Worm (Caenorhabditis elegans) whole organism, young adult: ENCODE measurements around the gene srx-5.

Experiments
- B0261.1 ChIP-seq: sonication (generic microtip); optimal IDR thresholded peaks from 2 replicates; lab custom pipeline; 2016; ENCODE audit warnings: mild to moderate bottlenecking, missing genetic modification characterization, moderate library complexity, missing compliant biosample characterization
- C06A6.2 ChIP-seq: fragments of 200-800 bp; sonication (Bioruptor generic); conservative IDR thresholded peaks from 2 replicates; pipeline ENCODE4 v1.3.6; 2022; ENCODE audit warnings: missing genetic modification characterization, missing compliant biosample characterization
- F23B12.7 ChIP-seq: sonication (generic microtip); optimal IDR thresholded peaks from 2 replicates; lab custom pipeline; 2017; ENCODE audit warnings: missing genetic modification characterization, mild to moderate bottlenecking, missing compliant biosample characterization, antibody characterized with exemption, moderate library complexity; ENCODE audit not compliant: insufficient read depth
- F33H1.4 ChIP-seq: fragments of 200-800 bp; sonication (Bioruptor generic); IDR thresholded peaks from 2 replicates; pipeline ENCODE4 v1.3.6; 2022; ENCODE audit warnings: missing genetic modification reagents, missing genetic modification characterization, missing compliant biosample characterization
- F49E8.2 ChIP-seq: sonication (generic microtip); optimal IDR thresholded peaks from 3 replicates; lab custom pipeline; 2017; ENCODE audit warnings: missing genetic modification characterization, mild to moderate bottlenecking, missing compliant biosample characterization, antibody characterized with exemption, moderate library complexity; ENCODE audit not compliant: insufficient read depth
- F52B5.7 ChIP-seq: sonication (generic microtip); optimal IDR thresholded peaks from 2 replicates; lab custom pipeline; 2016; ENCODE audit warnings: mild to moderate bottlenecking, missing genetic modification characterization, missing compliant biosample characterization
- K11D2.4 ChIP-seq: fragments of 200-800 bp; sonication (Bioruptor generic); IDR thresholded peaks from 2 replicates; pipeline ENCODE4 v1.3.6; 2022; ENCODE audit warnings: missing genetic modification reagents, missing genetic modification characterization, missing compliant biosample characterization
- T07F8.4 ChIP-seq: sonication (generic microtip); optimal IDR thresholded peaks from 2 replicates; lab custom pipeline; 2016; ENCODE audit warnings: mild to moderate bottlenecking, missing genetic modification characterization, moderate library complexity, missing compliant biosample characterization
- T26A5.8 ChIP-seq: sonication (generic microtip); optimal IDR thresholded peaks from 2 replicates; lab custom pipeline; 2016; ENCODE audit warnings: missing genetic modification characterization, missing compliant biosample characterization
- Y53F4B.3 ChIP-seq: fragments of 200-800 bp; sonication (Bioruptor generic); IDR thresholded peaks from 2 replicates; pipeline ENCODE4 v1.3.6; 2022; ENCODE audit warnings: missing genetic modification reagents, missing genetic modification characterization, missing compliant biosample characterization
- Y79H2A.3 ChIP-seq: fragments of 200-800 bp; sonication (Bioruptor generic); conservative IDR thresholded peaks from 2 replicates; pipeline ENCODE4 v1.3.6; 2022; ENCODE audit warnings: missing genetic modification reagents, missing genetic modification characterization, missing compliant biosample characterization
- Y95B8A.8 ChIP-seq: fragments of 200-800 bp; sonication (Bioruptor generic); IDR thresholded peaks from 2 replicates; pipeline ENCODE4 v1.3.6; 2022; ENCODE audit warnings: missing genetic modification reagents, missing genetic modification characterization, missing compliant biosample characterization
- akir-1 ChIP-seq: fragments of 200-800 bp; sonication (Bioruptor generic); optimal IDR thresholded peaks from 2 replicates; lab custom pipeline; 2018; ENCODE audit warnings: mild to moderate bottlenecking, missing genetic modification characterization, moderate library complexity, missing compliant biosample characterization
- ama-1 ChIP-seq, 3 experiments: fragments of 150-350 bp in 1 of 3; sonication (generic microtip) in 2 of 3; optimal IDR thresholded peaks; 2 replicates each; lab custom pipeline; 2014 to 2018; ENCODE audit warnings: missing biosample characterization in 2 of 3, missing genetic modification characterization in 2 of 3, missing genetic modification reagents in 2 of 3
- aptf-2 ChIP-seq: fragments of 200-800 bp; sonication (Bioruptor generic); conservative IDR thresholded peaks from 2 replicates; pipeline ENCODE4 v1.3.6; 2022; ENCODE audit warnings: missing genetic modification reagents, missing genetic modification characterization, missing compliant biosample characterization
- atf-7 ChIP-seq: sonication (generic microtip); optimal IDR thresholded peaks from 2 replicates; lab custom pipeline; 2017; ENCODE audit warnings: mild to moderate bottlenecking, missing genetic modification characterization, missing compliant biosample characterization
- ceh-27 ChIP-seq: fragments of 200-800 bp; sonication (Bioruptor generic); optimal IDR thresholded peaks from 2 replicates; lab custom pipeline; 2018; ENCODE audit warnings: mild to moderate bottlenecking, missing genetic modification characterization, moderate library complexity, missing compliant biosample characterization
- ceh-58 ChIP-seq: fragments of 200-800 bp; sonication (Bioruptor generic); IDR thresholded peaks from 2 replicates; pipeline ENCODE4 v1.3.6; 2022; ENCODE audit warnings: missing genetic modification characterization, missing compliant biosample characterization
- ceh-79 ChIP-seq: sonication (generic microtip); optimal IDR thresholded peaks from 2 replicates; lab custom pipeline; 2017; ENCODE audit warnings: mild to moderate bottlenecking, missing genetic modification characterization, missing compliant biosample characterization
- die-1 ChIP-seq: sonication (generic microtip); optimal IDR thresholded peaks from 2 replicates; lab custom pipeline; 2016; ENCODE audit warnings: missing genotype, mild to moderate bottlenecking, missing genetic modification characterization, missing compliant biosample characterization
- dpl-1 ChIP-seq: fragments of 150-350 bp; optimal IDR thresholded peaks from 2 replicates; lab custom pipeline; 2014; ENCODE audit warnings: missing biosample characterization, missing genetic modification reagents, missing genetic modification characterization
- egl-44 ChIP-seq: fragments of 200-800 bp; sonication (Bioruptor generic); IDR thresholded peaks from 2 replicates; pipeline ENCODE4 v1.3.6; 2022; ENCODE audit warnings: missing genetic modification reagents, missing genetic modification characterization, missing compliant biosample characterization
- ets-4 ChIP-seq: fragments of 200-800 bp; sonication (Bioruptor generic); optimal IDR thresholded peaks from 2 replicates; lab custom pipeline; 2018; ENCODE audit warnings: mild to moderate bottlenecking, missing genetic modification characterization, missing compliant biosample characterization
- gei-17 ChIP-seq: fragments of 200-800 bp; sonication (Bioruptor generic); optimal IDR thresholded peaks from 2 replicates; lab custom pipeline; 2018; ENCODE audit warnings: mild to moderate bottlenecking, missing genetic modification characterization, missing compliant biosample characterization
- him-1 ChIP-seq: sonication (generic microtip); optimal IDR thresholded peaks from 2 replicates; lab custom pipeline; 2016; ENCODE audit warnings: missing genotype, missing genetic modification reagents, missing genetic modification characterization, missing compliant biosample characterization
- hlh-12 ChIP-seq: sonication (generic microtip); optimal IDR thresholded peaks from 2 replicates; lab custom pipeline; 2016; ENCODE audit warnings: missing genetic modification characterization, missing compliant biosample characterization
- hlh-26 ChIP-seq: fragments of 200-800 bp; sonication (Bioruptor generic); conservative IDR thresholded peaks from 2 replicates; pipeline ENCODE4 v1.3.6; 2022; ENCODE audit warnings: missing genetic modification reagents, missing genetic modification characterization, missing compliant biosample characterization
- let-526 ChIP-seq: fragments of 200-800 bp; sonication (Bioruptor generic); IDR thresholded peaks from 2 replicates; pipeline ENCODE4 v1.3.6; 2022; ENCODE audit warnings: missing genetic modification reagents, missing genetic modification characterization, missing compliant biosample characterization
- lsy-27 ChIP-seq: sonication (generic microtip); optimal IDR thresholded peaks from 2 replicates; lab custom pipeline; 2017; ENCODE audit warnings: missing genetic modification characterization, mild to moderate bottlenecking, missing compliant biosample characterization, antibody characterized with exemption, missing genotype, borderline replicate concordance; ENCODE audit not compliant: insufficient read depth
- madf-3 ChIP-seq: fragments of 200-800 bp; sonication (Bioruptor generic); IDR thresholded peaks from 2 replicates; pipeline ENCODE4 v1.3.6; 2022; ENCODE audit warnings: missing genetic modification reagents, missing genetic modification characterization, missing compliant biosample characterization
- mcd-1 ChIP-seq: fragments of 200-800 bp; sonication (Bioruptor generic); IDR thresholded peaks from 2 replicates; pipeline ENCODE4 v1.3.6; 2022; ENCODE audit warnings: missing genetic modification reagents, missing genetic modification characterization, missing compliant biosample characterization
- mel-28 ChIP-seq: sonication (generic microtip); optimal IDR thresholded peaks from 2 replicates; lab custom pipeline; 2016; ENCODE audit warnings: borderline replicate concordance, mild to moderate bottlenecking, missing genetic modification characterization, missing compliant biosample characterization
- nfya-1 ChIP-seq: sonication (generic microtip); optimal IDR thresholded peaks from 2 replicates; lab custom pipeline; 2017; ENCODE audit warnings: antibody characterized with exemption, missing compliant biosample characterization, missing genetic modification characterization, borderline replicate concordance; ENCODE audit not compliant: insufficient read depth
- nhr-27 ChIP-seq: fragments of 200-800 bp; sonication (Bioruptor generic); optimal IDR thresholded peaks from 2 replicates; lab custom pipeline; 2018; ENCODE audit warnings: mild to moderate bottlenecking, missing genetic modification characterization, moderate library complexity, missing compliant biosample characterization
- pbrm-1 ChIP-seq: fragments of 200-800 bp; sonication (Bioruptor generic); IDR thresholded peaks from 2 replicates; pipeline ENCODE4 v1.3.6; 2022; ENCODE audit warnings: missing genetic modification reagents, missing genetic modification characterization, missing compliant biosample characterization
- repo-1 ChIP-seq: sonication (generic microtip); optimal IDR thresholded peaks from 2 replicates; lab custom pipeline; 2017; ENCODE audit warnings: mild to moderate bottlenecking, missing genetic modification characterization, missing compliant biosample characterization
- sea-2 ChIP-seq: fragments of 200-800 bp; sonication (Bioruptor generic); IDR thresholded peaks from 2 replicates; pipeline ENCODE4 v1.3.6; 2022; ENCODE audit warnings: missing genetic modification characterization, missing compliant biosample characterization
- snpc-4 ChIP-seq, 5 experiments: fragments of 150-350 bp in 1 of 5; sonication (generic microtip) in 4 of 5; optimal IDR thresholded peaks; 2 replicates each; lab custom pipeline; 2014 to 2018; ENCODE audit warnings: missing genetic modification characterization in 5 of 5, missing biosample characterization in 3 of 5, antibody characterized with exemption in 2 of 5, mild to moderate bottlenecking in 2 of 5, missing compliant biosample characterization in 2 of 5, missing genotype in 2 of 5, moderate library complexity in 2 of 5, missing genetic modification reagents in 1 of 5
- somi-1 ChIP-seq: fragments of 200-800 bp; sonication (Bioruptor generic); optimal IDR thresholded peaks from 2 replicates; lab custom pipeline; 2018; ENCODE audit warnings: mild to moderate bottlenecking, missing genetic modification characterization, missing compliant biosample characterization
- tbp1 ChIP-seq: fragments of 200-800 bp; sonication (Bioruptor generic); optimal IDR thresholded peaks from 2 replicates; lab custom pipeline; 2018; ENCODE audit warnings: mild to moderate bottlenecking, missing genetic modification characterization, missing compliant biosample characterization
- tbx-9 ChIP-seq: sonication (generic microtip); optimal IDR thresholded peaks from 2 replicates; lab custom pipeline; 2016; ENCODE audit warnings: borderline replicate concordance, missing genetic modification characterization, inconsistent platforms, missing compliant biosample characterization
- xnd-1 ChIP-seq: sonication (generic microtip); optimal IDR thresholded peaks from 2 replicates; lab custom pipeline; 2016; ENCODE audit warnings: missing genotype, missing genetic modification reagents, missing genetic modification characterization, missing compliant biosample characterization
- ztf-22 ChIP-seq: fragments of 200-800 bp; sonication (Bioruptor generic); optimal IDR thresholded peaks from 2 replicates; lab custom pipeline; 2018; ENCODE audit warnings: mild to moderate bottlenecking, missing genetic modification characterization, moderate library complexity, missing compliant biosample characterization
- ztf-26 ChIP-seq: sonication (generic microtip); optimal IDR thresholded peaks from 2 replicates; lab custom pipeline; 2017; ENCODE audit warnings: missing genetic modification characterization, missing compliant biosample characterization
- ztf-28 ChIP-seq: fragments of 200-800 bp; sonication (Bioruptor generic); IDR thresholded peaks from 2 replicates; pipeline ENCODE4 v1.3.6; 2022; ENCODE audit warnings: missing genetic modification reagents, missing genetic modification characterization, missing compliant biosample characterization

Gene srx-5

DNA sequence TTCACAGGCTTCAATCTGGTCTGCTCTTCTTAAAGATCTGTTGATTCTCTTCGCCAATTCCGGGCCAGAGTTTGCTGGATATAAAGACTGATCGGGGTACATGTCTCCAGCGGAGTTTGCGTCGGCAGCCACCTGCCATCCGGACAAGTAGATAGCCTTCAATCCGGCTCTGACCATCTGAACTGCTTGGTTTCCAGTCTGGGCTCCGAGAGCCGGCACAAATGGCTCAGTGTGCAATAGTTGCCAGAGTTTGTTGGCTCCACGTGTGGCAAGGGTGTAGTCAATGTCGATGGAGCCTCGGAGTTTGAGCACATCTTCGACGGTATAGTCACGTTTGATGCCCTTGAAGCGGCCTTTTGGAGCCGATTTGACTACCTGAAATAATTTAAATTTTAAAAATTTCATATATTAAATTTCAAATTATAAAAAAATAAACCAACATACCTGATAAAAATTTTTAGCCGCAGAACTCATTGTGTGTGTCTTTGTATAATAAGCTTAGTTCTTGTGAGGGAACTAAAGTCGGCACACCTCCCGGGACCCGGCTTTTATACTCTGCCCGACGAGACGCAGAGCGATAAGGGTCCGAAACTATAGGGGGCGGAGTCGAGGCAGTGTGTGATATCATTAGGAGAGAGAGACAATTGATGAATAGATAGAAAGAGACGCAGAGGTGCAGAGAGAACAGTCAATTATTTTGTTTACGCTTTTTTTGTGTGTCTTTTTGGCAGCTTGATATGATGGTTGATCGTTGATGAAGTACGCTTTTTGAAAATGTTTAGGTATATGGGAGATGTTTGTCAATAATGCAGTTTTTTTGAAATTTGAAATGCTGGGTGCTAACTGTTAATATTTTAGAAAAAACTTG lies 27.8 kb downstream of the srx-5 start, which contains the start of the genes icl-1 and srh-2:
TSS of gene icl-1 (minus strand) at position 521 of the 868 bp plus-strand sequence.
TSS of gene srh-2 (plus strand) at position 818 of the 868 bp plus-strand sequence.
- TF ChIP-seq pbrm-1 (GFP tag; lab: Robert Waterston, UW) (0 out of 2 replicates have a peak, but pooled peaks have one; percentile 26), snpc-4 (GFP tag; optimal IDR thresholded peaks at IDR 0.05; lab: Kevin White, UChicago) (no peak), snpc-4 (tag; optimal IDR thresholded peaks at IDR 0.05; lab: Kevin White, UChicago) (no peak), ceh-27 (GFP tag; lab: Kevin White, UChicago) (no peak), aptf-2 (GFP tag; lab: Robert Waterston, UW) (no peak), lsy-27 (tag; lab: Kevin White, UChicago) (no peak), tbp1 (peak; percentile 10), mel-28 (tag; lab: Kevin White, UChicago) (no peak), B0261.1 (tag; lab: Kevin White, UChicago) (no peak), ztf-26 (tag; lab: Kevin White, UChicago) (peak; percentile 72), repo-1 (peak; percentile 97), ama-1 (optimal IDR thresholded peaks at IDR 0.05; lab: Kevin White, UChicago) (peak; percentile 97), ama-1 (GFP tag; optimal IDR thresholded peaks at IDR 0.05; lab: Kevin White, UChicago) (no peak), ceh-58 (no peak), F49E8.2 (tag; lab: Kevin White, UChicago) (no peak), atf-7 (tag; lab: Kevin White, UChicago) (peak; percentile 47), F23B12.7 (tag; lab: Kevin White, UChicago) (no peak), die-1 (tag; lab: Kevin White, UChicago) (no peak), xnd-1 (tag; lab: Kevin White, UChicago) (no peak), ets-4 (GFP tag; lab: Kevin White, UChicago) (no peak), nfya-1 (no peak), dpl-1 (GFP tag; lab: Kevin White, UChicago) (no peak), sea-2 (no peak), Y79H2A.3 (no peak), ztf-22 (no peak), ztf-28 (GFP tag; lab: Robert Waterston, UW) (0 out of 2 replicates have a peak, but pooled peaks have one; percentile 46), him-1 (tag; lab: Kevin White, UChicago) (no peak), Y95B8A.8 (GFP tag; lab: Robert Waterston, UW) (peak; percentile 11; the same call in 1 of the 2 replicates), mcd-1 (GFP tag; lab: Robert Waterston, UW) (peak; percentile 56), K11D2.4 (GFP tag; lab: Robert Waterston, UW) (peak; percentile 73), akir-1 (no peak), nhr-27 (tag; lab: Kevin White, UChicago) (no peak), gei-17 (peak; percentile 35), T07F8.4 (tag; lab: Kevin White, UChicago) (no peak), ceh-79 (tag; lab: Kevin White, UChicago) (peak; percentile 76), F52B5.7 (peak; percentile 83), tbx-9 (tag; lab: Kevin White, UChicago) (no peak), somi-1 (no peak), T26A5.8 (tag; lab: Kevin White, UChicago) (no peak), F33H1.4 (GFP tag; lab: Robert Waterston, UW) (no peak), hlh-26 (0 out of 2 replicates have a peak, but pooled peaks have one; percentile 67), hlh-12 (tag; lab: Kevin White, UChicago) (no peak), Y53F4B.3 (GFP tag; lab: Robert Waterston, UW) (no peak), madf-3 (GFP tag; lab: Robert Waterston, UW) (peak; percentile 47; the same call in 1 of the 2 replicates), C06A6.2 (GFP tag; lab: Robert Waterston, UW) (peak; percentile 23; the same call in 1 of the 2 replicates), egl-44 (GFP tag; lab: Robert Waterston, UW) (no peak), let-526 (GFP tag; lab: Robert Waterston, UW) (0 out of 2 replicates have a peak, but pooled peaks have one; percentile 23)
